Fruit fly (Drosophila melanogaster) whole organism, embryonic: Measurements from ENCODE around the gene CG31957.

Experiments used
- Awh ChIP-seq: fragments of 200-800 bp; sonication (Bioruptor generic); IDR thresholded peaks from 2 replicates; pipeline ENCODE4, ENCODE4 v1.3.6; 2022; ENCODE audit warnings: missing biosample characterization, missing genetic modification characterization
- BEAF-32 ChIP-seq: fragments of 200-800 bp; sonication (Bioruptor generic); optimal IDR thresholded peaks from 3 replicates; lab custom pipeline; 2017; ENCODE audit warnings: missing biosample characterization, missing genetic modification characterization, mild to moderate bottlenecking, moderate library complexity, missing genetic modification reagents
- Blimp-1 ChIP-seq: fragments of 200-800 bp; sonication (Bioruptor generic); optimal IDR thresholded peaks from 3 replicates; lab custom pipeline; 2018; ENCODE audit warnings: missing biosample characterization, missing genetic modification characterization, mild to moderate bottlenecking, moderate library complexity, missing genetic modification reagents
- CG1024 ChIP-seq: fragments of 200-800 bp; sonication (Bioruptor generic); IDR thresholded peaks from 2 replicates; pipeline ENCODE4 v1.3.6; 2022; ENCODE audit warnings: missing biosample characterization, missing genetic modification characterization
- CG10267 ChIP-seq: fragments of 200-800 bp; sonication (Bioruptor generic); optimal IDR thresholded peaks from 2 replicates; lab custom pipeline; 2018; ENCODE audit warnings: missing biosample characterization, mild to moderate bottlenecking, missing genetic modification characterization, moderate library complexity
- CG10274 ChIP-seq: fragments of 200-800 bp; sonication (Bioruptor generic); optimal IDR thresholded peaks from 3 replicates; lab custom pipeline; 2017; ENCODE audit warnings: missing biosample characterization, mild to moderate bottlenecking, missing genetic modification characterization
- CG11456 ChIP-seq: fragments of 200-800 bp; sonication (Bioruptor generic); IDR thresholded peaks from 3 replicates; pipeline ENCODE4 v1.3.6; 2022; ENCODE audit warnings: missing biosample characterization, missing genetic modification characterization
- CG14050 ChIP-seq: fragments of 200-800 bp; sonication (Bioruptor generic); IDR thresholded peaks from 3 replicates; pipeline ENCODE4 v1.3.6; 2022; ENCODE audit warnings: missing biosample characterization, missing genetic modification characterization
- CG14441 ChIP-seq: fragments of 200-800 bp; sonication (Bioruptor generic); IDR thresholded peaks from 2 replicates; pipeline ENCODE4 v1.3.6; 2022; ENCODE audit warnings: missing biosample characterization, missing genetic modification characterization
- CG15514 ChIP-seq: fragments of 200-800 bp; sonication (Bioruptor generic); optimal IDR thresholded peaks from 3 replicates; lab custom pipeline; 2017; ENCODE audit warnings: missing biosample characterization, missing genetic modification characterization, mild to moderate bottlenecking, moderate library complexity, missing genetic modification reagents
- CG15601 ChIP-seq: fragments of 200-800 bp; sonication (Bioruptor generic); optimal IDR thresholded peaks from 3 replicates; lab custom pipeline; 2019; ENCODE audit warnings: missing biosample characterization, mild to moderate bottlenecking, missing genetic modification characterization, moderate library complexity
- CG17361 ChIP-seq: fragments of 200-800 bp; sonication (Bioruptor generic); IDR thresholded peaks from 3 replicates; pipeline ENCODE4 v1.3.6; 2022; ENCODE audit warnings: missing biosample characterization, missing genetic modification characterization
- CG4730 ChIP-seq: fragments of 200-800 bp; sonication (Bioruptor generic); IDR thresholded peaks from 2 replicates; pipeline ENCODE4 v1.3.6; 2022; ENCODE audit warnings: missing biosample characterization, missing genetic modification characterization
- CG7556 ChIP-seq: fragments of 200-800 bp; sonication (Bioruptor generic); optimal IDR thresholded peaks from 2 replicates; lab custom pipeline; 2017; ENCODE audit warnings: missing biosample characterization, mild to moderate bottlenecking, missing genetic modification characterization
- CG7839 ChIP-seq: fragments of 200-800 bp; sonication (Bioruptor generic); optimal IDR thresholded peaks from 3 replicates; lab custom pipeline; 2018; ENCODE audit warnings: missing biosample characterization, mild to moderate bottlenecking, missing genetic modification characterization, moderate library complexity
- CG8281 ChIP-seq: fragments of 200-800 bp; sonication (Bioruptor generic); optimal IDR thresholded peaks from 2 replicates; lab custom pipeline; 2018; ENCODE audit warnings: missing biosample characterization, mild to moderate bottlenecking, missing genetic modification characterization, moderate library complexity
- CG9797 ChIP-seq: fragments of 200-800 bp; sonication (Bioruptor generic); optimal IDR thresholded peaks from 3 replicates; lab custom pipeline; 2018; ENCODE audit warnings: missing biosample characterization, mild to moderate bottlenecking, missing genetic modification characterization
- Dbx ChIP-seq: fragments of 200-800 bp; sonication (Bioruptor generic); IDR thresholded peaks from 3 replicates; pipeline ENCODE4 v1.3.6; 2022; ENCODE audit warnings: missing biosample characterization, missing genetic modification characterization
- Deaf1 ChIP-seq: fragments of 200-800 bp; optimal IDR thresholded peaks from 3 replicates; lab custom pipeline; 2019; ENCODE audit warnings: missing biosample characterization, mild to moderate bottlenecking, missing genetic modification characterization, moderate library complexity
- Dp ChIP-seq: fragments of 200-800 bp; sonication (Bioruptor generic); optimal IDR thresholded peaks from 2 replicates; lab custom pipeline; 2018; ENCODE audit warnings: missing biosample characterization, mild to moderate bottlenecking, missing genetic modification characterization, moderate library complexity
- Ets65A ChIP-seq: fragments of 200-800 bp; sonication (Bioruptor generic); peaks from one replicate; lab custom pipeline; 2016; ENCODE audit warnings: missing biosample characterization, missing genetic modification characterization
- HLH4C ChIP-seq: fragments of 200-800 bp; sonication (Bioruptor generic); IDR thresholded peaks from 3 replicates; pipeline ENCODE4 v1.3.6; 2022; ENCODE audit warnings: missing biosample characterization, missing genetic modification characterization; ENCODE audit not compliant: partially characterized antibody
- Hr78 ChIP-seq, 2 experiments: fragments of 200-800 bp in 1 of 2; fragments of >200 bp in 1 of 2; sonication (Bioruptor generic) in 1 of 2; optimal IDR thresholded peaks; 2 replicates each; lab custom pipeline; 2017 to 2019; ENCODE audit warnings: missing biosample characterization in 2 of 2, missing genetic modification characterization in 2 of 2, mild to moderate bottlenecking in 1 of 2, moderate library complexity in 1 of 2
- MBD-R2 ChIP-seq: fragments of 200-800 bp; sonication (Bioruptor generic); IDR thresholded peaks from 2 replicates; pipeline ENCODE4 v1.3.6; 2022; ENCODE audit warnings: missing biosample characterization, missing genetic modification characterization
- Max ChIP-seq: fragments of 200-800 bp; sonication (Bioruptor generic); optimal IDR thresholded peaks from 2 replicates; lab custom pipeline; 2016; ENCODE audit warnings: missing biosample characterization, mild to moderate bottlenecking, missing genetic modification characterization
- Nf-YB ChIP-seq: fragments of 200-800 bp; sonication (Bioruptor generic); optimal IDR thresholded peaks from 3 replicates; lab custom pipeline; 2019; ENCODE audit warnings: missing biosample characterization, mild to moderate bottlenecking, missing genetic modification characterization, moderate library complexity
- NfI ChIP-seq: fragments of 200-800 bp; sonication (Bioruptor generic); optimal IDR thresholded peaks from 3 replicates; lab custom pipeline; 2018; ENCODE audit warnings: missing biosample characterization, mild to moderate bottlenecking, missing genetic modification characterization, moderate library complexity
- Ravus ChIP-seq: fragments of 200-800 bp; sonication (Bioruptor generic); IDR thresholded peaks from 2 replicates; pipeline ENCODE4 v1.3.6; 2022; ENCODE audit warnings: missing biosample characterization, missing genetic modification characterization
- TFAM ChIP-seq: fragments of 200-800 bp; sonication (Bioruptor generic); optimal IDR thresholded peaks from 2 replicates; lab custom pipeline; 2017; ENCODE audit warnings: missing biosample characterization, missing genetic modification characterization, inconsistent platforms
- Usf ChIP-seq: fragments of 200-800 bp; sonication (Bioruptor generic); optimal IDR thresholded peaks from 2 replicates; lab custom pipeline; 2017; ENCODE audit warnings: missing genotype, missing biosample characterization, missing genetic modification characterization
- Vsx1 ChIP-seq: fragments of 200-800 bp; sonication (Bioruptor generic); optimal IDR thresholded peaks from 2 replicates; lab custom pipeline; 2017; ENCODE audit warnings: missing biosample characterization, mild to moderate bottlenecking, missing genetic modification characterization, missing genetic modification reagents
- amos ChIP-seq: fragments of 200-800 bp; sonication (Bioruptor generic); IDR thresholded peaks from 2 replicates; pipeline ENCODE4 v1.3.6; 2022; ENCODE audit warnings: missing biosample characterization, missing genetic modification characterization; ENCODE audit not compliant: partially characterized antibody
- cg ChIP-seq: fragments of 200-800 bp; sonication (Bioruptor generic); optimal IDR thresholded peaks from 3 replicates; lab custom pipeline; 2019; ENCODE audit warnings: missing biosample characterization, mild to moderate bottlenecking, missing genetic modification characterization, moderate library complexity
- crp ChIP-seq, 2 experiments: fragments of 200-800 bp; sonication (Bioruptor generic); optimal IDR thresholded peaks; 2 replicates in 1 of 2; 3 replicates in 1 of 2; lab custom pipeline; 2017; ENCODE audit warnings: missing biosample characterization in 2 of 2, missing genetic modification characterization in 2 of 2, mild to moderate bottlenecking in 1 of 2, moderate library complexity in 1 of 2
- dimm ChIP-seq: fragments of 200-800 bp; sonication (Bioruptor generic); IDR thresholded peaks from 2 replicates; pipeline ENCODE4 v1.3.6; 2022; ENCODE audit warnings: missing biosample characterization, missing genetic modification characterization
- emc ChIP-seq: fragments of 200-800 bp; sonication (Bioruptor generic); optimal IDR thresholded peaks from 2 replicates; lab custom pipeline; 2016; ENCODE audit warnings: missing biosample characterization, missing genetic modification characterization
- grau ChIP-seq: fragments of 200-800 bp; optimal IDR thresholded peaks from 3 replicates; lab custom pipeline; 2019; ENCODE audit warnings: missing biosample characterization, mild to moderate bottlenecking, missing genetic modification characterization, moderate library complexity
- hkb ChIP-seq, 2 experiments: fragments of 200-800 bp in 1 of 2; fragments of >200 bp in 1 of 2; sonication (Bioruptor generic) in 1 of 2; IDR thresholded peaks in 1 of 2; optimal IDR thresholded peaks in 1 of 2; 2 replicates each; pipeline versions ENCODE4 v1.3.6 to Lab custom; 2017 to 2022; ENCODE audit warnings: missing biosample characterization in 1 of 2, missing genetic modification characterization in 1 of 2
- jumu ChIP-seq: fragments of 200-800 bp; sonication (Bioruptor generic); optimal IDR thresholded peaks from 3 replicates; lab custom pipeline; 2016; ENCODE audit warnings: missing biosample characterization, missing genetic modification characterization
- lilli ChIP-seq: fragments of 200-800 bp; sonication (Bioruptor generic); optimal IDR thresholded peaks from 3 replicates; lab custom pipeline; 2016; ENCODE audit warnings: missing biosample characterization, missing genetic modification characterization
- lola ChIP-seq, 3 experiments: fragments of >200 bp in 2 of 3; fragments of 200-800 bp in 1 of 3; sonication (Bioruptor generic) in 1 of 3; optimal IDR thresholded peaks; 2 replicates each; lab custom pipeline; 2017 to 2019; ENCODE audit warnings: missing biosample characterization in 3 of 3, missing genetic modification characterization in 3 of 3, mild to moderate bottlenecking in 1 of 3, moderate library complexity in 1 of 3
- nom ChIP-seq: fragments of 200-800 bp; sonication (Bioruptor generic); optimal IDR thresholded peaks from 2 replicates; lab custom pipeline; 2017; ENCODE audit warnings: missing biosample characterization, missing genetic modification characterization, mild to moderate bottlenecking, moderate library complexity, missing genetic modification reagents
- pfk ChIP-seq: fragments of 200-800 bp; sonication (Bioruptor generic); optimal IDR thresholded peaks from 2 replicates; lab custom pipeline; 2018; ENCODE audit warnings: missing biosample characterization, mild to moderate bottlenecking, missing genetic modification characterization, moderate library complexity
- pho ChIP-seq: fragments of 200-800 bp; sonication (Bioruptor generic); optimal IDR thresholded peaks from 2 replicates; lab custom pipeline; 2016; ENCODE audit warnings: missing biosample characterization, missing genetic modification characterization
- run ChIP-seq: fragments of 200-800 bp; sonication (Bioruptor generic); optimal IDR thresholded peaks from 3 replicates; lab custom pipeline; 2018; ENCODE audit warnings: missing biosample characterization, mild to moderate bottlenecking, missing genetic modification characterization
- zen ChIP-seq: fragments of 200-800 bp; sonication (Bioruptor generic); optimal IDR thresholded peaks from 3 replicates; lab custom pipeline; 2018; ENCODE audit warnings: missing biosample characterization, mild to moderate bottlenecking, missing genetic modification characterization, moderate library complexity

CG31957 gene

dm6 chr2L:3867474-3868082 lies 4.7 kb downstream of the CG31957 start, which contains the start of gene Cep97 (continued):
- TF ChIP-seq jumu (GFP tag; lab: Kevin White, UChicago), result no peak
- no peak for TF ChIP-seq Hr78 (GFP tag; optimal IDR thresholded peaks at IDR 0.05; lab: Kevin White, UChicago)
- TF ChIP-seq CG9797 (GFP tag; lab: Kevin White, UChicago), result peak; percentile 1
- TF ChIP-seq hkb (optimal IDR thresholded peaks at IDR 0.05; lab: Kevin White, UChicago), result peak; percentile 76
- TF ChIP-seq hkb (GFP tag; IDR thresholded peaks at IDR 0.05; lab: Robert Waterston, UW), result no peak
- TF ChIP-seq CG8281 (tag; lab: Kevin White, UChicago), result no peak
- no peak for TF ChIP-seq Blimp-1 (GFP tag; lab: Kevin White, UChicago)

DNA sequence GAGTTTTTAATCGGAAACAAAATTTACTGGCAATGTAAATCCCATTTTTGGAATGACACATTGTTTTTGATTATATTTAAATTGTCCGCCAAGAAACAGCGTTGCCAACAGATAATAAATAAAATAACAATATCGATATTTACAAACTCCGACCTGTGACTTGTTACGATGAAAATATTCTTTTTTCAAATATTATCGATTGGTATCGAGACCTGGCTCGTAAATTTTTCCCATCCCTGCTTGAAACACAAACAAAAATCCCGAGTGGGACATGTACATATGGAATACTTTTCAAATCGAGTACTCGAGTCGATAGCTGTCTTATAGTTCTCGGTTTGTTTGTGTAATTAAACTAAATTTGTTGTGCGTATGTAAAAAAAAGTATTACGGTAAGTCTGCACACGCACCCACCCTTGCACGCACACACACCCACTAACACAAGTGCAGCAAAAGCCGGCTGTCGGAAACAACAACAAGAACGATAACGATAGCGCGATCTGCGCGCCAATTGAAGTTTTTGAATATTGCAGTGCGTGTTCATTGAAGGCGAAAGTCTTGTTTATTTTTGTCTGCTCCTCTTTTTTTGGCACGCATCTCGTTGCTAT lies 9.7 kb downstream of the CG31957 start, which contains the start of gene TTLL4B:
TTLL4B (plus strand) TSS at position 232 of the 605 bp plus-strand sequence.
- no peak for TF ChIP-seq TFAM (GFP tag; lab: Kevin White, UChicago)
- TF ChIP-seq pfk (GFP tag; lab: Kevin White, UChicago), result no peak
- TF ChIP-seq NfI (GFP tag; lab: Kevin White, UChicago), result no peak
- TF ChIP-seq dimm (GFP tag; lab: Robert Waterston, UW), result no peak
- peak; percentile 95 for TF ChIP-seq Dp (GFP tag; lab: Kevin White, UChicago)
- no peak for TF ChIP-seq Dbx (GFP tag; lab: Robert Waterston, UW)
- TF ChIP-seq zen (tag; lab: Kevin White, UChicago), result no peak
- TF ChIP-seq CG1024 (GFP tag; lab: Robert Waterston, UW), result no peak
- peak in 1 of 2 experiments; percentile 32 for TF ChIP-seq crp (GFP tag; optimal IDR thresholded peaks at IDR 0.05; lab: Kevin White, UChicago)
- TF ChIP-seq Vsx1, result no peak
- TF ChIP-seq Usf (GFP tag; lab: Kevin White, UChicago), result no peak
- TF ChIP-seq CG7556 (GFP tag; lab: Kevin White, UChicago), result no peak
- no peak for TF ChIP-seq Ravus (GFP tag; lab: Robert Waterston, UW)
- no peak for TF ChIP-seq CG4730 (GFP tag; lab: Robert Waterston, UW)
- peak; percentile 92 for TF ChIP-seq HLH4C (GFP tag; lab: Robert Waterston, UW)
- TF ChIP-seq Max (GFP tag; lab: Kevin White, UChicago), result peak; percentile 13
- TF ChIP-seq CG10267 (tag; lab: Kevin White, UChicago), result peak; percentile 48
- TF ChIP-seq MBD-R2, result peak; percentile 41; the same call in 1 of the 2 replicates
- no peak for TF ChIP-seq grau
- peak; percentile 94 for TF ChIP-seq cg (GFP tag; lab: Kevin White, UChicago)
- TF ChIP-seq nom (GFP tag; lab: Kevin White, UChicago), result no peak
- no peak for TF ChIP-seq CG7839 (tag; lab: Kevin White, UChicago)
- TF ChIP-seq CG14050 (GFP tag; lab: Robert Waterston, UW), result no peak
- TF ChIP-seq Nf-YB (GFP tag; lab: Kevin White, UChicago), result no peak
- TF ChIP-seq emc (GFP tag; lab: Kevin White, UChicago), result no peak
- TF ChIP-seq lola (GFP tag; optimal IDR thresholded peaks at IDR 0.05; lab: Kevin White, UChicago), result no peak
- no peak for TF ChIP-seq pho (GFP tag; lab: Kevin White, UChicago)
- no peak for TF ChIP-seq CG10274 (GFP tag; lab: Kevin White, UChicago)
- TF ChIP-seq Deaf1 (tag; lab: Kevin White, UChicago), result no peak
- TF ChIP-seq CG15514 (GFP tag; lab: Kevin White, UChicago), result no peak
- TF ChIP-seq CG17361 (GFP tag; lab: Robert Waterston, UW), result peak; percentile 33; the same call in 1 of the 3 replicates
- no peak for TF ChIP-seq Awh
- no peak for TF ChIP-seq CG15601 (tag; lab: Kevin White, UChicago)
- TF ChIP-seq run, result no peak
- peak; percentile 75 for TF ChIP-seq Ets65A (GFP tag; lab: Kevin White, UChicago)
- peak; percentile 17 for TF ChIP-seq lilli (GFP tag; lab: Kevin White, UChicago)
- peak; percentile 95 for TF ChIP-seq amos (GFP tag; lab: Robert Waterston, UW)
- no peak for TF ChIP-seq CG14441 (GFP tag; lab: Robert Waterston, UW)
- no peak for TF ChIP-seq CG11456 (GFP tag; lab: Robert Waterston, UW)
- TF ChIP-seq BEAF-32 (GFP tag; lab: Kevin White, UChicago), result peak; percentile 95
